Worm (Caenorhabditis elegans) whole organism, L4 larva: ENCODE measurements around the gene C56A3.4.

Experiments
- F10B5.3 ChIP-seq: sonication (generic microtip); optimal IDR thresholded peaks from 2 replicates; lab custom pipeline; 2016; ENCODE audit warnings: mild to moderate bottlenecking, missing genetic modification characterization, missing compliant biosample characterization
- F37D6.2 ChIP-seq: sonication (generic microtip); optimal IDR thresholded peaks from 2 replicates; lab custom pipeline; 2016; ENCODE audit warnings: mild to moderate bottlenecking, missing genetic modification characterization, missing compliant biosample characterization
- T20F7.1 ChIP-seq: fragments of 200-800 bp; sonication (Bioruptor generic); optimal IDR thresholded peaks from 2 replicates; lab custom pipeline; 2018; ENCODE audit warnings: mild to moderate bottlenecking, missing genetic modification characterization, missing compliant biosample characterization
- T26A8.4 ChIP-seq: fragments of 200-800 bp; sonication (Bioruptor generic); IDR thresholded peaks from 2 replicates; pipeline ENCODE4 v1.3.6; 2022; ENCODE audit warnings: missing genetic modification characterization, missing compliant biosample characterization
- Y48G9A.11 ChIP-seq: fragments of 200-800 bp; sonication (Bioruptor generic); IDR thresholded peaks from 2 replicates; pipeline ENCODE4 v1.3.6; 2022; ENCODE audit warnings: missing genetic modification reagents, missing genetic modification characterization, missing compliant biosample characterization
- ZK337.2 ChIP-seq: fragments of 200-800 bp; sonication (Bioruptor generic); IDR thresholded peaks from 2 replicates; pipeline ENCODE4 v1.3.6; 2022; ENCODE audit warnings: missing genetic modification reagents, missing genetic modification characterization, missing compliant biosample characterization
- arid-1 ChIP-seq: fragments of 200-800 bp; sonication (Bioruptor generic); conservative IDR thresholded peaks from 2 replicates; pipeline ENCODE4 v1.3.6; 2022; ENCODE audit warnings: missing genetic modification reagents, missing genetic modification characterization, missing compliant biosample characterization
- ceh-20 ChIP-seq: fragments of 200-800 bp; sonication (Bioruptor generic); IDR thresholded peaks from 2 replicates; pipeline ENCODE4 v1.3.6; 2022; ENCODE audit warnings: missing genetic modification reagents, missing genetic modification characterization, missing compliant biosample characterization
- ceh-28 ChIP-seq: fragments of 150-350 bp; optimal IDR thresholded peaks from 2 replicates; lab custom pipeline; 2014; ENCODE audit warnings: missing biosample characterization, missing genetic modification reagents, missing genetic modification characterization
- ceh-44 ChIP-seq: fragments of 200-800 bp; sonication (Bioruptor generic); IDR thresholded peaks from 2 replicates; pipeline ENCODE4 v1.3.6; 2022; ENCODE audit warnings: missing genetic modification reagents, missing genetic modification characterization, missing compliant biosample characterization
- ceh-62 ChIP-seq: sonication (generic microtip); optimal IDR thresholded peaks from 2 replicates; lab custom pipeline; 2017; ENCODE audit warnings: missing biosample characterization, missing genetic modification characterization
- cey-2 ChIP-seq: sonication (generic microtip); optimal IDR thresholded peaks from 3 replicates; lab custom pipeline; 2017; ENCODE audit warnings: missing genetic modification characterization, mild to moderate bottlenecking, missing compliant biosample characterization, antibody characterized with exemption, borderline replicate concordance; ENCODE audit not compliant: insufficient read depth
- dmd-8 ChIP-seq: fragments of 200-800 bp; sonication (Bioruptor generic); IDR thresholded peaks from 2 replicates; pipeline ENCODE4 v1.3.6; 2022; ENCODE audit warnings: missing genetic modification characterization, missing compliant biosample characterization
- duxl-1 ChIP-seq: sonication (generic microtip); optimal IDR thresholded peaks from 2 replicates; lab custom pipeline; 2016; ENCODE audit warnings: mild to moderate bottlenecking, missing genetic modification characterization, moderate library complexity, missing compliant biosample characterization; ENCODE audit not compliant: poor library complexity
- dve-1 ChIP-seq: sonication (generic microtip); optimal IDR thresholded peaks from 2 replicates; lab custom pipeline; 2017; ENCODE audit warnings: antibody characterized with exemption, mild to moderate bottlenecking, missing genetic modification characterization, missing compliant biosample characterization; ENCODE audit not compliant: insufficient read depth
- fkh-10 ChIP-seq: fragments of 150-350 bp; optimal IDR thresholded peaks from 2 replicates; lab custom pipeline; 2014; ENCODE audit warnings: missing biosample characterization, missing genetic modification reagents, missing genetic modification characterization
- fos-1 ChIP-seq: fragments of 150-350 bp; optimal IDR thresholded peaks from 2 replicates; lab custom pipeline; 2014; ENCODE audit warnings: missing biosample characterization, missing genetic modification characterization
- hlh-11 ChIP-seq: fragments of 200-800 bp; sonication (Bioruptor generic); optimal IDR thresholded peaks from 2 replicates; lab custom pipeline; 2018; ENCODE audit warnings: mild to moderate bottlenecking, missing genetic modification characterization, missing compliant biosample characterization
- hmg-1.1 ChIP-seq: fragments of 200-800 bp; sonication (Bioruptor generic); IDR thresholded peaks from 2 replicates; pipeline ENCODE4 v1.3.6; 2022; ENCODE audit warnings: missing genetic modification reagents, missing genetic modification characterization, missing compliant biosample characterization
- jun-1 ChIP-seq: fragments of 150-350 bp; optimal IDR thresholded peaks from 2 replicates; lab custom pipeline; 2014; ENCODE audit warnings: missing biosample characterization, missing genetic modification reagents, missing genetic modification characterization
- lin-38 ChIP-seq: fragments of 200-800 bp; sonication (Bioruptor generic); IDR thresholded peaks from 2 replicates; pipeline ENCODE4 v1.3.6; 2022; ENCODE audit warnings: missing genetic modification reagents, missing genetic modification characterization, missing compliant biosample characterization
- lir-3 ChIP-seq: sonication (generic microtip); optimal IDR thresholded peaks from 2 replicates; lab custom pipeline; 2016; ENCODE audit warnings: mild to moderate bottlenecking, missing genetic modification characterization, missing compliant biosample characterization
- lsy-2 ChIP-seq, 2 experiments: fragments of 150-350 bp in 1 of 2; sonication (generic microtip) in 1 of 2; optimal IDR thresholded peaks; 2 replicates each; lab custom pipeline; 2014 to 2017; ENCODE audit warnings: missing biosample characterization in 2 of 2, missing genetic modification characterization in 2 of 2
- madf-9 ChIP-seq: fragments of 200-800 bp; sonication (Bioruptor generic); conservative IDR thresholded peaks from 2 replicates; pipeline ENCODE4 v1.3.6; 2022; ENCODE audit warnings: missing genetic modification reagents, missing genetic modification characterization, missing compliant biosample characterization
- mdt-29 ChIP-seq: fragments of 200-800 bp; sonication (Bioruptor generic); IDR thresholded peaks from 2 replicates; pipeline ENCODE4 v1.3.6; 2022; ENCODE audit warnings: missing genetic modification reagents, missing genetic modification characterization, missing compliant biosample characterization
- mep-1 ChIP-seq: fragments of 150-350 bp; sonication (generic microtip); optimal IDR thresholded peaks from 3 replicates; lab custom pipeline; 2014; ENCODE audit warnings: missing biosample characterization, missing genetic modification characterization
- mes-2 ChIP-seq: sonication (generic microtip); optimal IDR thresholded peaks from 2 replicates; lab custom pipeline; 2016; ENCODE audit warnings: missing genotype, mild to moderate bottlenecking, missing genetic modification characterization, missing compliant biosample characterization; ENCODE audit not compliant: poor library complexity, severe bottlenecking
- mxl-3 ChIP-seq: fragments of 200-800 bp; sonication (Bioruptor generic); optimal IDR thresholded peaks from 2 replicates; lab custom pipeline; 2018; ENCODE audit warnings: mild to moderate bottlenecking, missing genetic modification characterization, missing compliant biosample characterization
- nhr-102 ChIP-seq: sonication (generic microtip); optimal IDR thresholded peaks from 2 replicates; lab custom pipeline; 2016; ENCODE audit warnings: mild to moderate bottlenecking, missing genetic modification characterization, moderate library complexity, missing compliant biosample characterization
- nhr-25 ChIP-seq: sonication (generic microtip); optimal IDR thresholded peaks from 2 replicates; lab custom pipeline; 2017; ENCODE audit warnings: missing genetic modification characterization, mild to moderate bottlenecking, missing compliant biosample characterization, antibody characterized with exemption, moderate library complexity, borderline replicate concordance; ENCODE audit not compliant: insufficient read depth
- nhr-28 ChIP-seq: fragments of 150-350 bp; optimal IDR thresholded peaks from 2 replicates; lab custom pipeline; 2014; ENCODE audit warnings: missing biosample characterization, missing genetic modification characterization
- nhr-42 ChIP-seq: fragments of 200-800 bp; sonication (Bioruptor generic); IDR thresholded peaks from 2 replicates; pipeline ENCODE4 v1.3.6; 2022; ENCODE audit warnings: missing genetic modification characterization, missing compliant biosample characterization
- nhr-48 ChIP-seq: sonication (generic microtip); optimal IDR thresholded peaks from 2 replicates; lab custom pipeline; 2016; ENCODE audit warnings: mild to moderate bottlenecking, missing genetic modification characterization, missing compliant biosample characterization
- nhr-6 ChIP-seq: fragments of 150-350 bp; optimal IDR thresholded peaks from 2 replicates; lab custom pipeline; 2014; ENCODE audit warnings: missing biosample characterization, missing genetic modification characterization
- nhr-76 ChIP-seq: fragments of 150-350 bp; optimal IDR thresholded peaks from 2 replicates; lab custom pipeline; 2014; ENCODE audit warnings: missing biosample characterization, missing genetic modification characterization
- pha-4 ChIP-seq, 2 experiments: fragments of 150-350 bp in 1 of 2; fragments of 200-800 bp in 1 of 2; sonication (Bioruptor generic) in 1 of 2; IDR thresholded peaks in 1 of 2; optimal IDR thresholded peaks in 1 of 2; 2 replicates each; pipeline versions ENCODE4 v1.3.6 to Lab custom; 2014 to 2022; ENCODE audit warnings: missing genetic modification characterization in 2 of 2, missing genetic modification reagents in 2 of 2, missing biosample characterization in 1 of 2, missing compliant biosample characterization in 1 of 2
- php-3 ChIP-seq: fragments of 200-800 bp; sonication (Bioruptor generic); IDR thresholded peaks from 2 replicates; pipeline ENCODE4 v1.3.6; 2022; ENCODE audit warnings: missing genetic modification reagents, missing genetic modification characterization, missing compliant biosample characterization
- rbr-2 ChIP-seq: sonication (generic microtip); optimal IDR thresholded peaks from 2 replicates; lab custom pipeline; 2016; ENCODE audit warnings: missing genotype, missing genetic modification characterization, missing compliant biosample characterization
- sdz-12 ChIP-seq: fragments of 200-800 bp; sonication (Bioruptor generic); optimal IDR thresholded peaks from 2 replicates; lab custom pipeline; 2018; ENCODE audit warnings: mild to moderate bottlenecking, missing genetic modification characterization, missing compliant biosample characterization
- set-16 ChIP-seq: fragments of 200-800 bp; sonication (Bioruptor generic); IDR thresholded peaks from 2 replicates; pipeline ENCODE4 v1.3.6; 2022; ENCODE audit warnings: missing genetic modification reagents, missing genetic modification characterization, missing compliant biosample characterization
- tra-1 ChIP-seq: fragments of 200-800 bp; sonication (Bioruptor generic); IDR thresholded peaks from 2 replicates; pipeline ENCODE4 v1.3.6; 2022; ENCODE audit warnings: missing genetic modification reagents, missing genetic modification characterization, missing compliant biosample characterization
- unc-130 ChIP-seq: sonication (generic microtip); optimal IDR thresholded peaks from 2 replicates; lab custom pipeline; 2016; ENCODE audit warnings: missing genetic modification reagents, missing genetic modification characterization, missing compliant biosample characterization
- unc-62 ChIP-seq, 3 experiments: fragments of 150-350 bp in 1 of 3; sonication (generic microtip); optimal IDR thresholded peaks in 2 of 3; peaks in 1 of 3; 1 replicate in 1 of 3; 2 replicates in 2 of 3; lab custom pipeline; 2014 to 2017; ENCODE audit warnings: missing biosample characterization in 3 of 3, missing genetic modification characterization in 3 of 3, missing genetic modification reagents in 3 of 3, missing genotype in 1 of 3

Gene C56A3.4

DNA sequence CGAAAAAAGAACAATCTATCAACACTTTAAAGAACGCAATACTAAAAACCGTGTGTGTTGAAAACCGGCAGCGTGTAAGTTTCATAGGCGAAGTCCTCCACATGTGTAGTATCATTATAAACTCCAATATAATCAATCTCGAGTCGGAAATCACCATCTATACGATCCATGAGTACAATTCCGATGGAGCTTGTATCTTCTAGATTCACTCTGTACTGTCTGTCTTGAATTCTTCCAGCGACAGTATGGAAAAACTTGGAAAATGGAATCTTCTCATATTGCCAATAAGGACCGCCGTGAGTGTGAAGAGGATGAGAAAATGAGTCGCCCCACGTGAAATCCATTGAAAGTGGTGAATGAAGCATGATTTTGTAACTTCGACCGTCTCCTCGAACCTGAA is 15.4 kb upstream of the C56A3.4 start (continued):
- TF ChIP-seq ceh-20, result no peak
- TF ChIP-seq madf-9 (GFP tag; lab: Robert Waterston, UW), result no peak
- TF ChIP-seq lir-3, result no peak
- TF ChIP-seq hlh-11 (tag; lab: Kevin White, UChicago), result peak; percentile 30
- peak in 1 of 2 experiments; percentile 22 for TF ChIP-seq unc-62 (GFP tag; optimal IDR thresholded peaks at IDR 0.05 in 1 of 2; lab: Kevin White, UChicago)
- no peak for TF ChIP-seq unc-62 (tag; optimal IDR thresholded peaks at IDR 0.05; lab: Kevin White, UChicago)
- TF ChIP-seq nhr-102 (tag; lab: Kevin White, UChicago), result peak; percentile 23
- TF ChIP-seq nhr-42 (GFP tag; lab: Robert Waterston, UW), result peak; percentile 23; the same call in 1 of the 2 replicates
- TF ChIP-seq pha-4 (GFP tag; IDR thresholded peaks at IDR 0.05; lab: Robert Waterston, UW), result no peak
- no peak for TF ChIP-seq pha-4 (tag; optimal IDR thresholded peaks at IDR 0.05; lab: Kevin White, UChicago)
- no peak for TF ChIP-seq mxl-3
- TF ChIP-seq lin-38 (GFP tag; lab: Robert Waterston, UW), result peak; percentile 69
- TF ChIP-seq T26A8.4, result peak; percentile 74; the same call in 1 of the 2 replicates
- peak; percentile 46; the same call in 1 of the 2 replicates for TF ChIP-seq tra-1 (GFP tag; lab: Robert Waterston, UW)
- no peak for TF ChIP-seq fkh-10 (GFP tag; lab: Kevin White, UChicago)
- TF ChIP-seq T20F7.1 (GFP tag; lab: Kevin White, UChicago), result peak; percentile 40
- peak in 1 of 2 experiments; percentile 14 for TF ChIP-seq lsy-2 (tag; optimal IDR thresholded peaks at IDR 0.05; lab: Kevin White, UChicago)

DNA sequence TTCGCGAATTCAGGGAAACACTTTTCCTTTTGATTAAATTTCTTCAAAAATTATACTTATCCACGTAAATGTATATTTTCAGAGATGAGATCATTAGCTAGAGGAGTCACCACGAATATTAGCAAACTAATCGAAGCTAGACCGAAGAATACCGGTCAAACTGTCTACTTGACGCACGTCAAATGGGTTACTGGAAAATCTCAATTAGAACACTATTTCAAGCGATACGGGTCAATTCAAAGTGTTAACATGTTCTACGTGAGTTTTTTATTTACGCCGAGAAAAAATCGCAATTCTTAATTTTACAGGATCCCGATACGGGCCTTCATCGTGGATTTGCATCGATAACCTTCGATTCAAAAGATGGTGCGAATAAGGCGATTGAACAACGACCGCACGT is 14.2 kb upstream of the C56A3.4 start, which contains the start of gene slrp-1:
slrp-1 (plus strand) TSS at position 83 of the 400 bp plus-strand sequence.
- TF ChIP-seq sdz-12 (GFP tag; lab: Kevin White, UChicago) (no peak), Y48G9A.11 (GFP tag; lab: Robert Waterston, UW) (0 out of 2 replicates have a peak, but pooled peaks have one; percentile 58)

DNA sequence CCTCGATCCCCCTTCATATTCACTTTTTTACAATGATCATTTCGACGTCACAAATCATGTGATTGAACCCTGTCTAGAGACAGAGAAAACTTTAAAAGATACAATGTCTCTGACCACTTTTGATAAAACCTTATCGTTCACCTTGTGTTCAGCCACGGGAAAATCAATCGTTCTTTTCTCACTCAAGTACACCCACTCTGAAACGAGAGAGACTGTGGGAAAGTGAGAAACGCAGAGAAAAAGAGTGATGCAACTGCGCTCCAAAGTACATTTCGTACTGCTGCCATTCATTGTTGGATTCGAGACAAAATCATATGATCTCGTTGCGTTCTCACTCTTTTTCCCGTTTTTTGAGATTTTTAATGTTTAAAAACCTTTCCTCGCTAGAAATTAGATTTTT is 13.6 kb upstream of the C56A3.4 start:
- peak; percentile 93 for TF ChIP-seq nhr-48 (tag; lab: Kevin White, UChicago)
- TF ChIP-seq unc-130 (GFP tag; lab: Kevin White, UChicago), result no peak
- no peak for TF ChIP-seq lir-3
- TF ChIP-seq dve-1 (tag; lab: Kevin White, UChicago), result peak; percentile 99
- TF ChIP-seq duxl-1, result peak; percentile 70
- TF ChIP-seq nhr-102 (tag; lab: Kevin White, UChicago), result peak; percentile 83
- TF ChIP-seq arid-1 (GFP tag; lab: Robert Waterston, UW), result peak; percentile 66
- no peak for TF ChIP-seq dmd-8 (GFP tag; lab: Robert Waterston, UW)
- peak; percentile 17 for TF ChIP-seq jun-1 (tag; lab: Kevin White, UChicago)
- no peak for TF ChIP-seq F10B5.3 (tag; lab: Kevin White, UChicago)
- peak; percentile 78 for TF ChIP-seq rbr-2
- TF ChIP-seq nhr-25 (tag; lab: Kevin White, UChicago), result peak; percentile 47
- peak; percentile 98 for TF ChIP-seq nhr-6 (tag; lab: Kevin White, UChicago)
- no peak for TF ChIP-seq ceh-62 (tag; lab: Kevin White, UChicago)
- TF ChIP-seq php-3 (GFP tag; lab: Robert Waterston, UW), result peak; percentile 69
- peak; percentile 58; the same call in 1 of the 2 replicates for TF ChIP-seq tra-1 (GFP tag; lab: Robert Waterston, UW)
- peak; percentile 95 for TF ChIP-seq lin-38 (GFP tag; lab: Robert Waterston, UW)
- TF ChIP-seq nhr-76 (tag; lab: Kevin White, UChicago), result peak; percentile 70
- TF ChIP-seq mes-2 (tag; lab: Kevin White, UChicago), result peak; percentile 82
- TF ChIP-seq cey-2 (tag; lab: Kevin White, UChicago), result peak; percentile 17
- TF ChIP-seq T26A8.4, result peak; percentile 81
- no peak for TF ChIP-seq fos-1 (tag; lab: Kevin White, UChicago)
- TF ChIP-seq nhr-28 (tag; lab: Kevin White, UChicago), result peak; percentile 95
- TF ChIP-seq lsy-2 (tag; optimal IDR thresholded peaks at IDR 0.05; lab: Kevin White, UChicago), result peak; percentile 45 to 91
- TF ChIP-seq ceh-28, result no peak
- TF ChIP-seq sdz-12 (GFP tag; lab: Kevin White, UChicago), result no peak
- TF ChIP-seq pha-4 (GFP tag; IDR thresholded peaks at IDR 0.05; lab: Robert Waterston, UW), result peak; percentile 66
- peak; percentile 3 for TF ChIP-seq pha-4 (tag; optimal IDR thresholded peaks at IDR 0.05; lab: Kevin White, UChicago)
- no peak for TF ChIP-seq ZK337.2
- no peak for TF ChIP-seq F37D6.2 (tag; lab: Kevin White, UChicago)
- TF ChIP-seq mdt-29 (GFP tag; lab: Robert Waterston, UW), result peak; percentile 83
- peak; percentile 95 for TF ChIP-seq mep-1 (tag; lab: Kevin White, UChicago)
- 0 out of 2 replicates have a peak, but pooled peaks have one; percentile 28 for TF ChIP-seq ceh-44
- peak; percentile 77 for TF ChIP-seq hmg-1.1 (GFP tag; lab: Robert Waterston, UW)
- no peak for TF ChIP-seq set-16 (GFP tag; lab: Robert Waterston, UW)
